Fruit fly (Drosophila melanogaster) whole organism, embryonic: ENCODE data around the gene CG11674.

Experiments
- Dip3 ChIP-seq: fragments of 200-800 bp; sonication (Bioruptor generic); optimal IDR thresholded peaks from 3 replicates; lab custom pipeline; 2016; ENCODE audit warnings: missing biosample characterization, missing genetic modification characterization
- Rfx ChIP-seq: fragments of 200-800 bp; sonication (Bioruptor generic); IDR thresholded peaks from 2 replicates; pipeline ENCODE4 v1.3.6; 2022; ENCODE audit warnings: missing biosample characterization, missing genetic modification characterization
- nerfin-2 ChIP-seq: fragments of 200-800 bp; sonication (Bioruptor generic); IDR thresholded peaks from 2 replicates; pipeline ENCODE4 v1.3.6; 2022; ENCODE audit warnings: missing biosample characterization, missing genetic modification characterization; ENCODE audit not compliant: partially characterized antibody

dm6 chrX:14191918-14192317 is 33.8 kb downstream of the CG11674 start, which contains the start of gene CG13403:
- no peak for TF ChIP-seq nerfin-2 (GFP tag; lab: Robert Waterston, UW)
- TF ChIP-seq Dip3: no peak
- no peak for TF ChIP-seq Rfx
